Worm (Caenorhabditis elegans): ENCODE measurements around the gene Y22D7AL.1.

The Y22D7AL.1 gene

ce11 chrIII:1625660-1626275 lies 26.5 kb upstream of the Y22D7AL.1 start (continued):
- TF ChIP-seq F23B12.7 (tag; optimal IDR thresholded peaks at IDR 0.05; ENCODE audit: insufficient read depth) (no peak), dpl-1 (GFP tag; optimal IDR thresholded peaks at IDR 0.05) (no peak), ztf-25 (GFP tag; IDR thresholded peaks at IDR 0.05) (peak; percentile 67; the same call in 1 of the 2 replicates), nfya-1 (tag; optimal IDR thresholded peaks at IDR 0.05; ENCODE audit: borderline replicate concordance, insufficient read depth) (no peak), ztf-22 (GFP tag; optimal IDR thresholded peaks at IDR 0.05) (no peak), ceh-58 (GFP tag; IDR thresholded peaks at IDR 0.05) (no peak), xnd-1 (tag; optimal IDR thresholded peaks at IDR 0.05) (no peak), ets-4 (GFP tag; optimal IDR thresholded peaks at IDR 0.05) (no peak), C06A6.2 (GFP tag; conservative IDR thresholded peaks at IDR 0.05) (no peak), nhr-80 (tag; optimal IDR thresholded peaks at IDR 0.05) (no peak), Y79H2A.3 (GFP tag; conservative IDR thresholded peaks at IDR 0.05) (no peak), dox-1 (GFP tag; IDR thresholded peaks at IDR 0.05) (peak; percentile 50; the same call in 1 of the 2 replicates), B0336.3 (GFP tag; IDR thresholded peaks at IDR 0.05) (peak; percentile 79), lsl-1 (GFP tag; optimal IDR thresholded peaks at IDR 0.05) (peak; percentile 52), mcd-1 (GFP tag; IDR thresholded peaks at IDR 0.05) (peak; percentile 57), madf-6 (GFP tag; IDR thresholded peaks at IDR 0.05) (peak; percentile 66), somi-1 (GFP tag; optimal IDR thresholded peaks at IDR 0.05) (no peak), egrh-3 (GFP tag; IDR thresholded peaks at IDR 0.05) (peak; percentile 46; the same call in 1 of the 2 replicates), B0019.2 (GFP tag; conservative IDR thresholded peaks at IDR 0.05) (no peak), snpc-4 (GFP tag; optimal IDR thresholded peaks at IDR 0.05) (no peak), snpc-4 (tag; optimal IDR thresholded peaks at IDR 0.05) (no peak), ztf-26 (tag; optimal IDR thresholded peaks at IDR 0.05) (peak; percentile 6), lsy-27 (tag; optimal IDR thresholded peaks at IDR 0.05; ENCODE audit: borderline replicate concordance, insufficient read depth) (no peak), hlh-12 (tag; optimal IDR thresholded peaks at IDR 0.05) (no peak), lin-35 (GFP tag; optimal IDR thresholded peaks at IDR 0.05) (no peak), aptf-3 (GFP tag; IDR thresholded peaks at IDR 0.05) (peak; percentile 82; the same call in 1 of the 2 replicates), rcor-1 (GFP tag; IDR thresholded peaks at IDR 0.05) (no peak), egl-44 (GFP tag; IDR thresholded peaks at IDR 0.05) (no peak), madf-10 (tag; optimal IDR thresholded peaks at IDR 0.05) (peak; percentile 32), attf-3 (GFP tag; conservative IDR thresholded peaks at IDR 0.05) (no peak), F10E7.11 (tag; optimal IDR thresholded peaks at IDR 0.05) (peak; percentile 82), ceh-40 (GFP tag; IDR thresholded peaks at IDR 0.05) (0 out of 2 replicates have a peak, but pooled peaks have one; percentile 18), rec-8 (tag; optimal IDR thresholded peaks at IDR 0.05) (no peak), ztf-6 (GFP tag; IDR thresholded peaks at IDR 0.05) (no peak), F57C9.4 (tag; optimal IDR thresholded peaks at IDR 0.05) (peak; percentile 36), hmg-20 (GFP tag; IDR thresholded peaks at IDR 0.05) (0 out of 2 replicates have a peak, but pooled peaks have one; percentile 19)

DNA sequence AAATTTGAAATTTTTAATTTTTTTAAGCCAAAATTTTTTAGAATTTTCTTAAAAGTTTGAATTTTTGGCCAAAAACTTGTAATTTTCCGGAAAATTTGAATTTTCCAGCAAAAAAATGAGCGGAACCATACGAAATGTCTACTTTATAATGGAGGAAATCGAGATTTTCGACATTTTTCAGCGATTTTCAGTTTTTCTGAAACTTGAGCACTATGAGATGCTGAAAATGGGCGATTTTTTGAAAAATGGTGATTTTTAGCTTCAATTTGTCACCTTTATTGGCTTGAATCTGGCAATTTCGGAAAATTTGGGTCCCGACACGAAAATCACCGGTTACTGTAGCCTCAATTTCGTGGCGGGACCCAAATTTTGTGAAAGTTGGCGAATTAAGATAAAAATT lies 25.8 kb upstream of the Y22D7AL.1 start, which contains the start of gene Y22D7AL.4:
Gene Y22D7AL.4, plus strand, starts transcription at position 109 of the 400 bp plus-strand sequence.
- TF ChIP-seq nhr-27 (tag; optimal IDR thresholded peaks at IDR 0.05) = no peak
- peak; percentile 30 for TF ChIP-seq repo-1 (tag; optimal IDR thresholded peaks at IDR 0.05)
- TF ChIP-seq F33H1.4 (GFP tag; IDR thresholded peaks at IDR 0.05) = 0 out of 2 replicates have a peak, but pooled peaks have one; percentile 24
- 0 out of 2 replicates have a peak, but pooled peaks have one; percentile 34 for TF ChIP-seq Y56A3A.18 (GFP tag; IDR thresholded peaks at IDR 0.05)
- no peak for TF ChIP-seq nfya-1 (tag; optimal IDR thresholded peaks at IDR 0.05; ENCODE audit: borderline replicate concordance, insufficient read depth)
- 0 out of 2 replicates have a peak, but pooled peaks have one; percentile 26 for TF ChIP-seq mcd-1 (GFP tag; IDR thresholded peaks at IDR 0.05)
- no peak for TF ChIP-seq ets-4 (GFP tag; optimal IDR thresholded peaks at IDR 0.05)
- no peak for TF ChIP-seq tbx-9 (tag; optimal IDR thresholded peaks at IDR 0.05; ENCODE audit: borderline replicate concordance)
- TF ChIP-seq zim-3 (tag; optimal IDR thresholded peaks at IDR 0.05) = peak; percentile 80
- no peak for TF ChIP-seq rec-8 (tag; optimal IDR thresholded peaks at IDR 0.05)
- no peak for TF ChIP-seq bed-2 (GFP tag; IDR thresholded peaks at IDR 0.05)
- no peak for TF ChIP-seq nhr-120 (GFP tag; IDR thresholded peaks at IDR 0.05)
- TF ChIP-seq nfyb-1 (GFP tag; IDR thresholded peaks at IDR 0.05) = peak; percentile 69; the same call in 1 of the 2 replicates
